Fruit fly (Drosophila melanogaster): ENCODE measurements around the gene mthl10.

dm6 chr3L:320010-320337 is 22.7 kb downstream of the mthl10 start:
- TF ChIP-seq usp (GFP tag; optimal IDR thresholded peaks at IDR 0.05), result no peak
- no peak for TF ChIP-seq fru (GFP tag; optimal IDR thresholded peaks at IDR 0.05)
- no peak for TF ChIP-seq HLH106 (tag; optimal IDR thresholded peaks at IDR 0.05)
- TF ChIP-seq Dfd (GFP tag; optimal IDR thresholded peaks at IDR 0.05), result no peak
- no peak for TF ChIP-seq h (GFP tag; optimal IDR thresholded peaks at IDR 0.05)
- TF ChIP-seq psq (GFP tag; optimal IDR thresholded peaks at IDR 0.05), result no peak
- no peak for TF ChIP-seq OdsH (GFP tag; optimal IDR thresholded peaks at IDR 0.05)
- no peak for TF ChIP-seq Myc (optimal IDR thresholded peaks at IDR 0.05)
- TF ChIP-seq sv (GFP tag; optimal IDR thresholded peaks at IDR 0.05), result no peak
- TF ChIP-seq Vsx2 (GFP tag; optimal IDR thresholded peaks at IDR 0.05; ENCODE audit: partially characterized antibody), result no peak
- TF ChIP-seq GATAd (GFP tag; optimal IDR thresholded peaks at IDR 0.05), result no peak
- no peak for TF ChIP-seq Hnf4 (GFP tag; optimal IDR thresholded peaks at IDR 0.05)
- TF ChIP-seq sage (GFP tag; optimal IDR thresholded peaks at IDR 0.05), result no peak
- TF ChIP-seq jim (GFP tag; optimal IDR thresholded peaks at IDR 0.05), result no peak

Data from whole organism, wandering third instar larva.